Fruit fly (Drosophila melanogaster) whole organism, embryonic: ENCODE data around the gene CG14431.
A peak's percentile ranks its signal among the peaks of the same experiment; 100 is the strongest.

ENCODE experiments used
- B-H1 ChIP-seq: fragments of 200-800 bp; sonication (Bioruptor generic); IDR thresholded peaks from 3 replicates; pipeline ENCODE4 v1.3.6; 2022; ENCODE audit warnings: missing biosample characterization, missing genetic modification characterization
- Bgb ChIP-seq: fragments of 200-800 bp; sonication (Bioruptor generic); IDR thresholded peaks from 2 replicates; pipeline ENCODE4 v1.3.6; 2022; ENCODE audit warnings: missing biosample characterization, missing genetic modification characterization; ENCODE audit not compliant: partially characterized antibody
- CG10321 ChIP-seq: fragments of 200-800 bp; sonication (Bioruptor generic); IDR thresholded peaks from 2 replicates; pipeline ENCODE4 v1.3.6; 2022; ENCODE audit warnings: missing biosample characterization, missing genetic modification characterization
- CG10462 ChIP-seq: fragments of 200-800 bp; sonication (Bioruptor generic); optimal IDR thresholded peaks from 2 replicates; lab custom pipeline; 2016; ENCODE audit warnings: missing biosample characterization, missing genetic modification characterization
- CG11093 ChIP-seq: fragments of 200-800 bp; sonication (Bioruptor generic); IDR thresholded peaks from 3 replicates; pipeline ENCODE4 v1.3.6; 2022; ENCODE audit warnings: missing biosample characterization, missing genetic modification characterization
- CG12155 ChIP-seq: fragments of 200-800 bp; sonication (Bioruptor generic); optimal IDR thresholded peaks from 3 replicates; lab custom pipeline; 2016; ENCODE audit warnings: missing biosample characterization, missing genetic modification characterization
- CG12659 ChIP-seq: fragments of 200-800 bp; sonication (Bioruptor generic); optimal IDR thresholded peaks from 3 replicates; lab custom pipeline; 2017; ENCODE audit warnings: mild to moderate bottlenecking, missing biosample characterization, missing genetic modification reagents, missing genetic modification characterization
- CG12769 ChIP-seq: fragments of 200-800 bp; sonication (Bioruptor generic); optimal IDR thresholded peaks from 2 replicates; lab custom pipeline; 2019; ENCODE audit warnings: missing biosample characterization, mild to moderate bottlenecking, missing genetic modification characterization, moderate library complexity
- CG13287 ChIP-seq: fragments of 200-800 bp; sonication (Bioruptor generic); IDR thresholded peaks from 2 replicates; pipeline ENCODE4 v1.3.6; 2022; ENCODE audit warnings: missing biosample characterization, missing genetic modification characterization; ENCODE audit not compliant: partially characterized antibody
- CG13775 ChIP-seq: fragments of 200-800 bp; sonication (Bioruptor generic); optimal IDR thresholded peaks from 3 replicates; lab custom pipeline; 2017; ENCODE audit warnings: missing biosample characterization, mild to moderate bottlenecking, missing genetic modification characterization
- CG15696 ChIP-seq: fragments of 200-800 bp; sonication (Bioruptor generic); optimal IDR thresholded peaks from 2 replicates; lab custom pipeline; 2019; ENCODE audit warnings: missing biosample characterization, mild to moderate bottlenecking, missing genetic modification characterization, moderate library complexity
- CG1603 ChIP-seq: fragments of 200-800 bp; sonication (Bioruptor generic); optimal IDR thresholded peaks from 2 replicates; lab custom pipeline; 2019; ENCODE audit warnings: missing biosample characterization, mild to moderate bottlenecking, missing genetic modification characterization, moderate library complexity
- CG5180 ChIP-seq: fragments of 200-800 bp; sonication (Bioruptor generic); optimal IDR thresholded peaks from 3 replicates; lab custom pipeline; 2017; ENCODE audit warnings: missing biosample characterization, missing genetic modification characterization, mild to moderate bottlenecking, moderate library complexity, missing genetic modification reagents
- CG6765 ChIP-seq: fragments of 200-800 bp; sonication (Bioruptor generic); optimal IDR thresholded peaks from 3 replicates; lab custom pipeline; 2017; ENCODE audit warnings: missing biosample characterization, mild to moderate bottlenecking, missing genetic modification characterization
- CG7745 ChIP-seq: fragments of 200-800 bp; sonication (Bioruptor generic); optimal IDR thresholded peaks from 2 replicates; lab custom pipeline; 2018; ENCODE audit warnings: missing biosample characterization, mild to moderate bottlenecking, missing genetic modification characterization, moderate library complexity
- CG9437 ChIP-seq: fragments of 200-800 bp; sonication (Bioruptor generic); optimal IDR thresholded peaks from 2 replicates; lab custom pipeline; 2018; ENCODE audit warnings: missing biosample characterization, mild to moderate bottlenecking, missing genetic modification characterization
- D19A ChIP-seq: fragments of 200-800 bp; optimal IDR thresholded peaks from 3 replicates; lab custom pipeline; 2019; ENCODE audit warnings: missing biosample characterization, mild to moderate bottlenecking, missing genetic modification characterization, moderate library complexity
- D19B ChIP-seq: fragments of 200-800 bp; sonication (Bioruptor generic); optimal IDR thresholded peaks from 2 replicates; lab custom pipeline; 2017; ENCODE audit warnings: missing biosample characterization, mild to moderate bottlenecking, missing genetic modification characterization
- ERR ChIP-seq: fragments of 200-800 bp; sonication (Bioruptor generic); optimal IDR thresholded peaks from 2 replicates; lab custom pipeline; 2016; ENCODE audit warnings: missing biosample characterization, missing genetic modification characterization
- Hr3 ChIP-seq: fragments of 200-800 bp; sonication (Bioruptor generic); optimal IDR thresholded peaks from 3 replicates; lab custom pipeline; 2016; ENCODE audit warnings: missing biosample characterization, missing genetic modification characterization
- Meics ChIP-seq: fragments of 200-800 bp; sonication (Bioruptor generic); optimal IDR thresholded peaks from 2 replicates; lab custom pipeline; 2017; ENCODE audit warnings: missing biosample characterization, mild to moderate bottlenecking, missing genetic modification characterization
- NC2α ChIP-seq: fragments of 200-800 bp; sonication (Bioruptor generic); optimal IDR thresholded peaks from 2 replicates; lab custom pipeline; 2016; ENCODE audit warnings: missing biosample characterization, missing genetic modification characterization
- Ptx1 ChIP-seq: fragments of 200-800 bp; sonication (Bioruptor generic); IDR thresholded peaks from 2 replicates; pipeline ENCODE4 v1.3.6; 2022; ENCODE audit warnings: missing biosample characterization, missing genetic modification characterization
- Sry-δ ChIP-seq: fragments of 200-800 bp; sonication (Bioruptor generic); optimal IDR thresholded peaks from 2 replicates; lab custom pipeline; 2016; ENCODE audit warnings: missing biosample characterization, missing genetic modification characterization
- cg ChIP-seq: fragments of 200-800 bp; sonication (Bioruptor generic); optimal IDR thresholded peaks from 3 replicates; lab custom pipeline; 2019; ENCODE audit warnings: missing biosample characterization, mild to moderate bottlenecking, missing genetic modification characterization, moderate library complexity
- chif ChIP-seq, 2 experiments: fragments of 200-800 bp; sonication (Bioruptor generic); optimal IDR thresholded peaks; 3 replicates each; lab custom pipeline; 2016; ENCODE audit warnings: missing biosample characterization in 2 of 2, missing genetic modification characterization in 2 of 2
- chinmo ChIP-seq: fragments of 200-800 bp; sonication (Bioruptor generic); IDR thresholded peaks from 4 replicates; pipeline ENCODE4 v1.3.6; 2022; ENCODE audit warnings: missing biosample characterization, missing genetic modification characterization; ENCODE audit not compliant: partially characterized antibody
- crol ChIP-seq: fragments of 200-800 bp; sonication (Bioruptor generic); IDR thresholded peaks from 2 replicates; pipeline ENCODE4 v1.3.6; 2022; ENCODE audit warnings: missing biosample characterization, missing genetic modification characterization
- eve ChIP-seq, 2 experiments: fragments of >200 bp; optimal IDR thresholded peaks; 2 replicates each; lab custom pipeline; 2017; ENCODE audit warnings: missing biosample characterization in 2 of 2, missing genetic modification characterization in 2 of 2
- ewg ChIP-seq: fragments of 200-800 bp; sonication (Bioruptor generic); optimal IDR thresholded peaks from 3 replicates; lab custom pipeline; 2017; ENCODE audit warnings: mild to moderate bottlenecking, missing biosample characterization, missing genetic modification reagents, missing genetic modification characterization
- exex ChIP-seq: fragments of 200-800 bp; sonication (Bioruptor generic); optimal IDR thresholded peaks from 4 replicates; lab custom pipeline; 2018; ENCODE audit warnings: missing biosample characterization, mild to moderate bottlenecking, missing genetic modification characterization, moderate library complexity
- nerfin-1 ChIP-seq: fragments of 200-800 bp; sonication (Bioruptor generic); optimal IDR thresholded peaks from 3 replicates; lab custom pipeline; 2019; ENCODE audit warnings: missing biosample characterization, mild to moderate bottlenecking, missing genetic modification characterization, moderate library complexity
- nmo ChIP-seq: fragments of 200-800 bp; sonication (Bioruptor generic); optimal IDR thresholded peaks from 2 replicates; lab custom pipeline; 2018; ENCODE audit warnings: missing biosample characterization, mild to moderate bottlenecking, missing genetic modification characterization, moderate library complexity
- odd ChIP-seq: fragments of 200-800 bp; sonication (Bioruptor generic); optimal IDR thresholded peaks from 2 replicates; lab custom pipeline; 2017; ENCODE audit warnings: missing biosample characterization, mild to moderate bottlenecking, missing genetic modification characterization
- pfk ChIP-seq: fragments of 200-800 bp; sonication (Bioruptor generic); optimal IDR thresholded peaks from 2 replicates; lab custom pipeline; 2018; ENCODE audit warnings: missing biosample characterization, mild to moderate bottlenecking, missing genetic modification characterization, moderate library complexity
- phol ChIP-seq: fragments of 200-800 bp; sonication (Bioruptor generic); optimal IDR thresholded peaks from 3 replicates; lab custom pipeline; 2018; ENCODE audit warnings: missing biosample characterization, mild to moderate bottlenecking, missing genetic modification characterization, moderate library complexity
- sc ChIP-seq, 3 experiments: fragments of >200 bp in 2 of 3; fragments of 200-800 bp in 1 of 3; sonication (Bioruptor generic) in 1 of 3; optimal IDR thresholded peaks; 2 replicates in 2 of 3; 3 replicates in 1 of 3; lab custom pipeline; 2017; ENCODE audit warnings: mild to moderate bottlenecking in 1 of 3, missing biosample characterization in 1 of 3, missing genetic modification characterization in 1 of 3, missing genetic modification reagents in 1 of 3
- sd ChIP-seq: fragments of 200-800 bp; sonication (Bioruptor generic); optimal IDR thresholded peaks from 3 replicates; lab custom pipeline; 2018; ENCODE audit warnings: missing biosample characterization, mild to moderate bottlenecking, missing genetic modification characterization, moderate library complexity
- slp2 ChIP-seq: fragments of 200-800 bp; sonication (Bioruptor generic); optimal IDR thresholded peaks from 2 replicates; lab custom pipeline; 2016; ENCODE audit warnings: missing biosample characterization, missing genetic modification characterization
- tin ChIP-seq: fragments of 200-800 bp; sonication (Bioruptor generic); optimal IDR thresholded peaks from 3 replicates; lab custom pipeline; 2016; ENCODE audit warnings: missing biosample characterization, missing genetic modification characterization
- zen2 ChIP-seq: fragments of 200-800 bp; sonication (Bioruptor generic); IDR thresholded peaks from 3 replicates; pipeline ENCODE4 v1.3.6; 2022; ENCODE audit warnings: missing biosample characterization, missing genetic modification characterization; ENCODE audit not compliant: partially characterized antibody

CG14431 gene

DNA sequence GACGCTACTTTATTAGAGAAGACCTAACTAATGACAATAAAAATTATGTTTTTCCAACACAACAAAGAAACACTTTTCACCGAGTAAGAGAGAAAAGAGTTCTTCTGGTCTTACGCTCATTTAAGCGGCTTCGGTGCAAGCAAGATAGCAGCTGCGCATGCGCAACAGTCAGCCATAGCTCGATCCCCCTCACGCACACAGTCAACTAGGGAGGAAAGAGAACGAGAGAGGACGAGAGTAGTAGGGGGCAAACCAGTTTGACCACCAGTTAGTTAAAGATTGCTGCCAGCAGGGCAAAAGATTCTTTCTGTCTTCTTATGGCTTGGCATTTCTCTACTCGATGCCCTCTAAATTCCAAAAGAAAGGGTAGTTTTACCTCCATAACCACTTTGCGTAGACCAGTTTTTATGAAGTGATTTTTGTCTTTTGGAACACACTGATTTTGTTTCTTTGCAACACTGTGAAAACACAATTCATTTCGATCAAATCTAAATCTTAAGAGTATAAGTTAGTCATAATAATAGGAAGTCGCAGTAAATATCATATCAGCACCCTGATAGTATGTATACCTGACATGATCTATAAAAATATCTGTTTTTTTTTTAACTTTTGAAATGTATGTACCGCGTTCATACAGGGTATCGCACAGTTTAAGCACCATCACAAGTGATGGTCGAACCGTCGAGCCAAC, 92.5 kb downstream of the CG14431 start (continued):
- TF ChIP-seq CG11093 (0 out of 3 replicates have a peak, but pooled peaks have one; percentile 32), nerfin-1 (tag; lab: Kevin White, UChicago) (peak; percentile 25), CG9437 (GFP tag; lab: Kevin White, UChicago) (peak; percentile 56), CG15696 (peak; percentile 38), CG10462 (GFP tag; lab: Kevin White, UChicago) (no peak), CG5180 (GFP tag; lab: Kevin White, UChicago) (peak; percentile 25), sc (optimal IDR thresholded peaks at IDR 0.05; lab: Kevin White, UChicago) (no peak), sc (GFP tag; optimal IDR thresholded peaks at IDR 0.05; lab: Kevin White, UChicago) (no peak), CG13775 (GFP tag; lab: Kevin White, UChicago) (peak; percentile 66), phol (tag; lab: Kevin White, UChicago) (peak; percentile 41), Meics (GFP tag; lab: Kevin White, UChicago) (no peak), pfk (GFP tag; lab: Kevin White, UChicago) (peak; percentile 68), ERR (no peak), CG6765 (no peak), CG12659 (GFP tag; lab: Kevin White, UChicago) (peak; percentile 43), CG12769 (tag; lab: Kevin White, UChicago) (peak; percentile 45), D19B (peak; percentile 91), CG1603 (tag; lab: Kevin White, UChicago) (peak; percentile 8), Sry-δ (GFP tag; lab: Kevin White, UChicago) (peak; percentile 17), Hr3 (GFP tag; lab: Kevin White, UChicago) (peak; percentile 42), chif (GFP tag; optimal IDR thresholded peaks at IDR 0.05; lab: Kevin White, UChicago) (peak in 1 of 2 experiments; percentile 13), NC2α (no peak), slp2 (GFP tag; lab: Kevin White, UChicago) (no peak), eve (GFP tag; optimal IDR thresholded peaks at IDR 0.05; lab: Kevin White, UChicago) (peak in 1 of 2 experiments; percentile 89), CG12155 (GFP tag; lab: Kevin White, UChicago) (peak; percentile 43), D19A (peak; percentile 65), CG13287 (GFP tag; lab: Robert Waterston, UW) (no peak), nmo (GFP tag; lab: Kevin White, UChicago) (peak; percentile 47), tin (GFP tag; lab: Kevin White, UChicago) (peak; percentile 16), CG7745 (tag; lab: Kevin White, UChicago) (no peak), zen2 (GFP tag; lab: Robert Waterston, UW) (no peak), Ptx1 (GFP tag; lab: Robert Waterston, UW) (0 out of 2 replicates have a peak, but pooled peaks have one; percentile 51), exex (tag; lab: Kevin White, UChicago) (no peak), ewg (GFP tag; lab: Kevin White, UChicago) (no peak), odd (GFP tag; lab: Kevin White, UChicago) (peak; percentile 3), chinmo (peak; percentile 81; the same call in 2 of the 4 replicates), Bgb (GFP tag; lab: Robert Waterston, UW) (peak; percentile 8; the same call in 1 of the 2 replicates), B-H1 (GFP tag; lab: Robert Waterston, UW) (no peak), crol (GFP tag; lab: Robert Waterston, UW) (0 out of 2 replicates have a peak, but pooled peaks have one; percentile 19), CG10321 (GFP tag; lab: Robert Waterston, UW) (peak; percentile 87), cg (GFP tag; lab: Kevin White, UChicago) (peak; percentile 15), sd (tag; lab: Kevin White, UChicago) (peak; percentile 46)
